Worm (Caenorhabditis elegans): ENCODE measurements around the gene coq-8.

The coq-8 gene

DNA sequence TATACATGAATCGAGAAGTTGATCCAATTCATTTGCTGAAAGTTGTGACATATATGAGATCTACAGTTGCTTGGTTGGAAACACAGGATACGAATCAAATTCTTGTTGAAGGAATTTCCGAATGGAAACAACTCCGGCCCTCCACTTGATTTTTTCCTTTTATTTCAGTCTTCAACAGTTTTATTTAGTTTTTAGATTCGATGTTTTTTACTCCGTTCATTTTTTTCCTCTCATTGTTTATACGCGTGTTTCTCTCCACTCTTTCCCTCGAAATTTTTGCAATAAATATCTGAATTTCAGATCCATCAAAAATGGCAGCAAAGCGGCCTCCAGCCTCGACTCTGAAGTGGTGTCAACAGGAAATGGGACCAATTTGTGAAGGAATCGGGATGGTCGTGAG lies at the start of gene coq-8:
TSS of gene coq-8 (plus strand) at position 301 of the 400 bp plus-strand sequence.
- TF ChIP-seq ztf-23 (GFP tag; IDR thresholded peaks at IDR 0.05) (no peak), flt-1 (GFP tag; IDR thresholded peaks at IDR 0.05) (no peak), klf-2 (GFP tag; conservative IDR thresholded peaks at IDR 0.05) (no peak), med-1 (GFP tag; optimal IDR thresholded peaks at IDR 0.05; ENCODE audit: insufficient read depth) (no peak), T22C8.4 (GFP tag; IDR thresholded peaks at IDR 0.05) (no peak), cog-1 (tag; optimal IDR thresholded peaks at IDR 0.05) (no peak), tab-1 (GFP tag; IDR thresholded peaks at IDR 0.05) (no peak), ztf-29 (GFP tag; IDR thresholded peaks at IDR 0.05) (no peak), ref-1 (GFP tag; conservative IDR thresholded peaks at IDR 0.05) (no peak)

DNA sequence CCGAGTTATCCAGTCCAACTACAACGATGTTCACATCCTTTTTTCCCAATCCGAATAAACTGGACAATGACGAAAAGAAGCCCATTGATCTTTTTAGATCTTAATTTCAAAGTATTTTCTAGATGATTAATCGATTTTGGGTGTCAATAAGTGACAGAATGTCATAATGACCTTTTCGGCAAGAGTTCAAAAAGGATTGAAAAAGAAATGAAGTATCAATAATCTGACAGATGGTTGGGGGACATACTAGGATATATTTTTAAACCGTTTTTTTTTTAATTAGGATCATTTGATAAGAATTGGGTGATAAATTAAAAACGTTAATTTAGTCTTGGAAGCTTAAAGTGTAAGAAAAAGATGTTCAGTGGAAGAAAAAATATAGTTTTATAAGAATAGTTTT lies 48.5 kb upstream of the coq-8 start, which contains the start of gene arl-6:
TSS of gene arl-6 (minus strand) at position 101 of the 400 bp plus-strand sequence.
- TF ChIP-seq cog-1 (tag; optimal IDR thresholded peaks at IDR 0.05) (no peak), ztf-29 (GFP tag; IDR thresholded peaks at IDR 0.05) (no peak), klf-2 (GFP tag; conservative IDR thresholded peaks at IDR 0.05) (no peak)

DNA sequence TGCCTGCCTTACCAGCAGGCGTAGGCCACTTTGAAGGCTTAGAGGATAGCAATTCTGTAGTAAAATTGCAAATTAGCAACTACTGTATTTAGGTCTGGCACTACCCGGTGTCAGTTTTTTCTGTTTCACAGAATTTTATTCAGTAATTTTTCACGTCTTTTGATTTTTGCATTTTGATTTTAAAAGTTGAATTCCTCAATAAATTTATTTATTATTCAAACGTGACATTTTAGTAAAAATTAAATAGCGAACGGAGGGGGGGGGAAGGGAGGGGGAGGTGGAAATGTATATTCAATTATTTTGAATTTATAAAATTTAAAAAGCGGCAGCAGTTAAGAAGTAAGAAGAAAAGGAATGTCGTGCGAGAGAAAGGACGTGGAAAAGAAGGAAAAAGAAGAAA lies 46.0 kb upstream of the coq-8 start, which contains the start of gene F26A1.4:
TSS of gene F26A1.4 (plus strand) at position 301 of the 400 bp plus-strand sequence.
- TF ChIP-seq ref-1 (GFP tag; conservative IDR thresholded peaks at IDR 0.05), result no peak
- TF ChIP-seq ztf-29 (GFP tag; IDR thresholded peaks at IDR 0.05), result no peak
- no peak for TF ChIP-seq flt-1 (GFP tag; IDR thresholded peaks at IDR 0.05)
- no peak for TF ChIP-seq klf-2 (GFP tag; conservative IDR thresholded peaks at IDR 0.05)
- no peak for TF ChIP-seq T22C8.4 (GFP tag; IDR thresholded peaks at IDR 0.05)
- no peak for TF ChIP-seq tab-1 (GFP tag; IDR thresholded peaks at IDR 0.05)
- TF ChIP-seq cog-1 (tag; optimal IDR thresholded peaks at IDR 0.05), result no peak
- no peak for TF ChIP-seq med-1 (GFP tag; optimal IDR thresholded peaks at IDR 0.05; ENCODE audit: insufficient read depth)
- TF ChIP-seq ztf-23 (GFP tag; IDR thresholded peaks at IDR 0.05), result no peak

DNA sequence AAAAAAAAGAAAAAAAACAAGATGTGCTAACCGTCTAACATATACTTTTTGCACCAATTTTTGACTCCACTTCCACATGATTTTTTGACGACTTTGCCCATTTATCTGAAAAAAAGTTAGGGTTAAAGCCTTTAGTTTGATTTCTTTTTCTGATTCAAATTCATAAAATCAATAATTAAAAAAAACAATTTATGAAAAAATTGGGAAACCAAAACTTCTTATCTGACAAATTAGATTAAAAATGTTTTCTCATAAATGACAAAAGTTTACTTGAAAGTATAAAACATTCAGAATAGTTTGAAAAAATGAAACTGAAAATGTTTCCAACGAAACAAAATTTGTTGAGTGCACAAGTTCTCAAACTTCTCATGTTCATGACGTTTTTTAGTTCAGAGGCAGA lies 43.4 kb upstream of the coq-8 start, which contains the start of gene F26A1.7:
TSS of gene F26A1.7 (minus strand) at position 101 of the 400 bp plus-strand sequence.
- TF ChIP-seq med-1 (GFP tag; optimal IDR thresholded peaks at IDR 0.05; ENCODE audit: insufficient read depth) (no peak), ref-1 (GFP tag; conservative IDR thresholded peaks at IDR 0.05) (no peak), tab-1 (GFP tag; IDR thresholded peaks at IDR 0.05) (no peak), ztf-23 (GFP tag; IDR thresholded peaks at IDR 0.05) (no peak), cog-1 (tag; optimal IDR thresholded peaks at IDR 0.05) (no peak), klf-2 (GFP tag; conservative IDR thresholded peaks at IDR 0.05) (no peak), T22C8.4 (GFP tag; IDR thresholded peaks at IDR 0.05) (no peak), ztf-29 (GFP tag; IDR thresholded peaks at IDR 0.05) (no peak), flt-1 (GFP tag; IDR thresholded peaks at IDR 0.05) (no peak)

DNA sequence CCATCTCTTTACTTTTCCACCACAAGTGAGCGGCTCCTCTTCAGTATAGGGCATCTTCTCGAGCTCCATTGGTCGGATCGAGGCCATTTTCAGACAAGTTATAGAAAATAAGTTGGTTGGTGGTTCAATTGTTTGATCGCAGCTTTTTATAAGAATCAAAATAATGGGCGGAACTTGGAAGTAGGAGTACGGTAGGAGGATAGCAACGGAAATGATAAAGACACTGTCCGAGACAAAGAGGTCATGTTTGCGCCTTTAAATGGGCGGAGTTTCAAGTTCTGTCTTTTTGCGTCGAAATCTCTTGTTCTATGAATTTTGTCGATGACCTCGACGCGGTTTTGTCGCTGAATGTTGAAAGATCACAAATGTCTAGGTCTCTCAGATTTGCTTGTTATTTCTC lies 41.1 kb upstream of the coq-8 start, which contains the start of gene F26A1.8:
TSS of gene F26A1.8 (minus strand) at position 101 of the 400 bp plus-strand sequence.
- TF ChIP-seq klf-2 (GFP tag; conservative IDR thresholded peaks at IDR 0.05) (no peak), ztf-23 (GFP tag; IDR thresholded peaks at IDR 0.05) (no peak), med-1 (GFP tag; optimal IDR thresholded peaks at IDR 0.05; ENCODE audit: insufficient read depth) (no peak), ref-1 (GFP tag; conservative IDR thresholded peaks at IDR 0.05) (no peak), flt-1 (GFP tag; IDR thresholded peaks at IDR 0.05) (no peak), cog-1 (tag; optimal IDR thresholded peaks at IDR 0.05) (no peak), ztf-29 (GFP tag; IDR thresholded peaks at IDR 0.05) (no peak), tab-1 (GFP tag; IDR thresholded peaks at IDR 0.05) (no peak), T22C8.4 (GFP tag; IDR thresholded peaks at IDR 0.05) (no peak)

DNA sequence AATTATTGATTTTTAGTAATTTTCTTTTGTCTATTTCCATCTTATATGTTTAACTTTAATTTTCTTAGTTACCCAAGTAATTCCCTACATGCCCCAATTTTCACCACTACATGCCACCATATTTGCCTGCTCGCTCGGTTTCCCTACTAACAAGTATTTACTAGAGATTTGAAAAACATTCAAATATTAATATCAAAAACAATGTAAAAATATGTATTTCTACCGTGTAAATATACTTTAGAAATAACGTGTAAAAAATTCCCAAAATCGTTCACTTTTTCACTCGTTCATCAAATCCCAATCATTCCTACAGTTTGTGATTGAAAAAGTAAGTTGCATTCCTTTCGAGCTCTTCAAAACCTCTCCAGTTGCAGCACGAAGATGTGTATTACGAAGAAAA lies 36.6 kb upstream of the coq-8 start, which contains the start of gene F26A1.3:
TSS of gene F26A1.3 (plus strand) at position 301 of the 400 bp plus-strand sequence.
- TF ChIP-seq tab-1 (GFP tag; IDR thresholded peaks at IDR 0.05) (no peak), med-1 (GFP tag; optimal IDR thresholded peaks at IDR 0.05; ENCODE audit: insufficient read depth) (no peak), cog-1 (tag; optimal IDR thresholded peaks at IDR 0.05) (no peak), T22C8.4 (GFP tag; IDR thresholded peaks at IDR 0.05) (no peak), ztf-29 (GFP tag; IDR thresholded peaks at IDR 0.05) (no peak), flt-1 (GFP tag; IDR thresholded peaks at IDR 0.05) (no peak), klf-2 (GFP tag; conservative IDR thresholded peaks at IDR 0.05) (no peak), ref-1 (GFP tag; conservative IDR thresholded peaks at IDR 0.05) (no peak), ztf-23 (GFP tag; IDR thresholded peaks at IDR 0.05) (no peak)

DNA sequence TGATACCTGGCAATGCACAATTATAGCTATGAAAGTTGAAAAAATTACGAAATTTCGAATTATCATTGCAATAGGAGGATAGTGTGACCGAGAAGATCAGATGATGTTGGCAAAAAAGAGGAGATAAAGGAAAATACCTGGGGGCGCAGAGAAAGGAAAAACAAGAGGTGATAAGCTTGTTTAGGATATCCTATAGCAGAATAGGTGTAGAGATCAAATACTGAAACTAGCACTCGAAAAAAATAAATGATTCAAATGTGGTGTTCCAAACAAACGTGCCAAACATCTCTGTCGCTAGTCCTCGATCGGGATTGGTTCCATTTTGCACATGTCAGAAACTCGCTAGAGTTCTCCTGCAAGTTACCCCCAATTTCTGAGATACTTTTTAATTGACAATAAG lies 33.8 kb upstream of the coq-8 start, which contains the start of gene F26A1.9:
TSS of gene F26A1.9 (minus strand) at position 101 of the 400 bp plus-strand sequence.
- TF ChIP-seq T22C8.4 (GFP tag; IDR thresholded peaks at IDR 0.05), result no peak
- TF ChIP-seq tab-1 (GFP tag; IDR thresholded peaks at IDR 0.05), result no peak
- TF ChIP-seq cog-1 (tag; optimal IDR thresholded peaks at IDR 0.05), result no peak
- no peak for TF ChIP-seq med-1 (GFP tag; optimal IDR thresholded peaks at IDR 0.05; ENCODE audit: insufficient read depth)
- no peak for TF ChIP-seq ztf-23 (GFP tag; IDR thresholded peaks at IDR 0.05)
- no peak for TF ChIP-seq ref-1 (GFP tag; conservative IDR thresholded peaks at IDR 0.05)
- no peak for TF ChIP-seq flt-1 (GFP tag; IDR thresholded peaks at IDR 0.05)
- TF ChIP-seq klf-2 (GFP tag; conservative IDR thresholded peaks at IDR 0.05), result no peak
- no peak for TF ChIP-seq ztf-29 (GFP tag; IDR thresholded peaks at IDR 0.05)

DNA sequence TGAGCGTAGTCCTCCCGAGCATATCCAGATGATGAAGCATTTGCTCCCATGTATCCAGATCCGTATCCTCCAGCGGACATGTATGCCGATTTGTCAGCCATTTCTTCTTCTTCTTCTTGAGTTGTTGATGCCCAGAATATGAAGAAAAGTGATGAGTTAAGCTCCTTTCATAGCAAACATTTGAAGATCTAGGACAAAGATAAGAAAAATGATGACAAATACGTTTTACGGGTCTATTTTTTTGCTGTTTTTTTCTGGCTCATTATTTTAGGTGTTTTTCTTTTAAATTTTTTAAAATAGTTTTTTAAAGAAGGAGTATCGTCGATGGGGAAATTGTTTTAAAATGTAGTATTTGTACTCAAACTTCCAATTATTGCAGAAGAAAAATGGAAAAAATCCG lies 33.0 kb upstream of the coq-8 start, which contains the start of gene nspd-9:
TSS of gene nspd-9 (minus strand) at position 101 of the 400 bp plus-strand sequence.
- TF ChIP-seq ref-1 (GFP tag; conservative IDR thresholded peaks at IDR 0.05) (no peak), ztf-23 (GFP tag; IDR thresholded peaks at IDR 0.05) (no peak)

DNA sequence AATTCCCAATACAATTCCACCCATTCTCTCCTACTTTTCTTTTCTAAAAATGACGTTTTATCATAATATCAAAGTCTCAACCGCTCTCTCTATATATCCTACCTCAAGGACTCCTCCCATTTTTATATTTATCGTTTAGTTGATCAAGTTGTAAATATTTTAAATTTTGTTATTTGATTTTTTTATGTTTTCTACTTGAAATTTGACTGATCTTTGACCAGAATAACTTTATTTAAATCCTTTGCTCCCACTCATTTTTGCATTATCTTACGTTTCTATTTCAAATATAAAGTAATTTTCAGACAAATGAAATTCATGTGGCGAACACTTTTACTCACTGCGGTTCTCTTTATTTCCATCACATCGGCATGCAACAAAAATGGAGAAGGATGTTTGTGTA lies 25.8 kb upstream of the coq-8 start, which contains the start of the genes acbp-7 and F26A1.19:
TSS of gene acbp-7 (plus strand) at position 301 of the 400 bp plus-strand sequence.
TSS of gene F26A1.19 (plus strand) at position 303 of the 400 bp plus-strand sequence.
- TF ChIP-seq cog-1 (tag; optimal IDR thresholded peaks at IDR 0.05) (no peak), tab-1 (GFP tag; IDR thresholded peaks at IDR 0.05) (no peak), ztf-29 (GFP tag; IDR thresholded peaks at IDR 0.05) (no peak), T22C8.4 (GFP tag; IDR thresholded peaks at IDR 0.05) (no peak), flt-1 (GFP tag; IDR thresholded peaks at IDR 0.05) (no peak), med-1 (GFP tag; optimal IDR thresholded peaks at IDR 0.05; ENCODE audit: insufficient read depth) (no peak), klf-2 (GFP tag; conservative IDR thresholded peaks at IDR 0.05) (no peak), ztf-23 (GFP tag; IDR thresholded peaks at IDR 0.05) (no peak), ref-1 (GFP tag; conservative IDR thresholded peaks at IDR 0.05) (no peak)

DNA sequence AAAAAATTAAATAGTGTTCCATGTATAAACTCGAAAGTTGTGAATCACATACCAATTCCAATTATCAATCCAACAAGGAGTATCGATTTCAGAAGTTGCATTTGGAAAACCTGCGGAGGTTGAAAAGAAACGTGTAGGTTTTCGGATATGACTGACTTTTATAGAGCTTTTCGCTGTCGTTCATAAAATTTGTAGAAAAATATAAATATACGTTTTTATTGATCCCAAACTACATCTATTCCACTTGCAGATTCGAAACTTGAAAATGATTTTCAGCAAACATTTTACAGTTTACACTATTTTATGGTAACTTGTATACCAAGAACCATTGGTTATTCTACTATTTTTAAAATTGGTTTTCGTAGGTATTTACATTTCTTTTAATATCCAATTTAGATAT lies 21.1 kb upstream of the coq-8 start, which contains the start of gene clec-156:
TSS of gene clec-156 (minus strand) at position 101 of the 400 bp plus-strand sequence.
- TF ChIP-seq flt-1 (GFP tag; IDR thresholded peaks at IDR 0.05), result no peak
- TF ChIP-seq cog-1 (tag; optimal IDR thresholded peaks at IDR 0.05), result no peak
- no peak for TF ChIP-seq T22C8.4 (GFP tag; IDR thresholded peaks at IDR 0.05)
- TF ChIP-seq tab-1 (GFP tag; IDR thresholded peaks at IDR 0.05), result no peak
- TF ChIP-seq ztf-23 (GFP tag; IDR thresholded peaks at IDR 0.05), result no peak
- TF ChIP-seq klf-2 (GFP tag; conservative IDR thresholded peaks at IDR 0.05), result no peak
- TF ChIP-seq med-1 (GFP tag; optimal IDR thresholded peaks at IDR 0.05; ENCODE audit: insufficient read depth), result no peak
- TF ChIP-seq ref-1 (GFP tag; conservative IDR thresholded peaks at IDR 0.05), result no peak
- no peak for TF ChIP-seq ztf-29 (GFP tag; IDR thresholded peaks at IDR 0.05)
